Worm (Caenorhabditis elegans): ENCODE measurements around the gene flp-3.

DNA sequence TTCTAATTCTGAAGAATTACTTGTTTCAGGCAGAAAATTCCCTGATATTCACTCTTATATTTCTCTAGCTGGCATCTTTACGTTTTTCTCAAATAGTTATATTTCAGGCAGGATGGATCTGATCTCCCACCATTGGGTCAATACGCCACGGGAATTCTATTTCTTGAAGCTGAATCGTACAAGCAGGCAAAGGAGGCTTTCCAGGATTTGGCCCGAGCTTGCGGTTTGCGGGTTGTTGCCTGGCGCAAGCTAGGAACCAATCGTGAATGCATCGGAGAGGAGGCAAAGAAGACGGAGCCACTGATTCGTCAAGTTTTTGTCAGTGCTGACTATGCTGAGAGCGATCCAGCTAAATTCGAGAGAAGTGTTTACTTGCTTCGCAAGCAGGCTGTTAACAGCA lies 7.7 kb downstream of the flp-3 start:
- TF ChIP-seq mep-1 (tag; optimal IDR thresholded peaks at IDR 0.05) (no peak), lsy-2 (tag; optimal IDR thresholded peaks at IDR 0.05) (no peak), ztf-11 (tag; optimal IDR thresholded peaks at IDR 0.05) (no peak), zip-8 (tag; optimal IDR thresholded peaks at IDR 0.05) (no peak), lin-13 (tag; optimal IDR thresholded peaks at IDR 0.05) (no peak), ceh-83 (GFP tag; optimal IDR thresholded peaks at IDR 0.05) (no peak), sem-2 (GFP tag; optimal IDR thresholded peaks at IDR 0.05) (no peak), unc-39 (tag; optimal IDR thresholded peaks at IDR 0.05) (no peak), nhr-12 (tag; optimal IDR thresholded peaks at IDR 0.05) (no peak)

All from whole organism, mixed stage, embryonic.